Worm (Caenorhabditis elegans) whole organism, early embryonic: Measurements from ENCODE around the gene adk-1.
"Not testable (repeated sequence)": the region's sequence is repeated elsewhere in the genome, so short reads cannot be mapped to it uniquely, and the experiment has no call there.

Experiments
- B0310.2 ChIP-seq: sonication (generic microtip); optimal IDR thresholded peaks from 2 replicates; lab custom pipeline; 2016; ENCODE audit warnings: mild to moderate bottlenecking, missing genetic modification characterization, missing compliant biosample characterization
- aly-1 ChIP-seq: sonication (generic microtip); optimal IDR thresholded peaks from 2 replicates; lab custom pipeline; 2016; ENCODE audit warnings: missing genetic modification characterization, missing compliant biosample characterization
- ama-1 ChIP-seq: fragments of 150-350 bp; optimal IDR thresholded peaks from 2 replicates; lab custom pipeline; 2014
- ceh-13 ChIP-seq: fragments of 200-800 bp; sonication (Bioruptor generic); optimal IDR thresholded peaks from 2 replicates; lab custom pipeline; 2018; ENCODE audit warnings: mild to moderate bottlenecking, missing genetic modification characterization, missing compliant biosample characterization
- flt-1 ChIP-seq: fragments of 200-800 bp; sonication (Bioruptor generic); IDR thresholded peaks from 2 replicates; pipeline ENCODE4 v1.3.6; 2022; ENCODE audit warnings: missing genetic modification characterization, missing compliant biosample characterization
- hnd-1 ChIP-seq: sonication (generic microtip); optimal IDR thresholded peaks from 2 replicates; lab custom pipeline; 2016; ENCODE audit warnings: missing genetic modification characterization, missing compliant biosample characterization
- pes-1 ChIP-seq: fragments of 200-800 bp; sonication (Bioruptor generic); IDR thresholded peaks from 2 replicates; pipeline ENCODE4 v1.3.6; 2022; ENCODE audit warnings: missing genetic modification reagents, missing genetic modification characterization, missing compliant biosample characterization
- tra-4 ChIP-seq: sonication (generic microtip); optimal IDR thresholded peaks from 2 replicates; lab custom pipeline; 2017; ENCODE audit warnings: missing genetic modification characterization, missing compliant biosample characterization

- TF ChIP-seq ama-1 (lab: Kevin White, UChicago); B0310.2; aly-1; ceh-13 (GFP tag; lab: Kevin White, UChicago); tra-4 (tag; lab: Kevin White, UChicago); pes-1 (GFP tag; lab: Robert Waterston, UW); flt-1 (GFP tag; lab: Robert Waterston, UW); hnd-1: not testable (repeated sequence)
Observed at ce11 chrIV:11202389-11202788, 8.2 kb downstream of the adk-1 start, which contains the start of gene R07H5.11.
